Fruit fly (Drosophila melanogaster) whole organism, embryonic: ENCODE results near the gene CG43680.

Experiments
- C15 ChIP-seq: fragments of 200-800 bp; sonication (Bioruptor generic); IDR thresholded peaks from 3 replicates; pipeline ENCODE4 v1.3.6; 2022; ENCODE audit warnings: missing biosample characterization, missing genetic modification characterization
- CG10565 ChIP-seq: fragments of 200-800 bp; sonication (Bioruptor generic); optimal IDR thresholded peaks from 3 replicates; lab custom pipeline; 2016; ENCODE audit warnings: missing biosample characterization, mild to moderate bottlenecking, missing genetic modification characterization
- CG14710 ChIP-seq: fragments of 200-800 bp; sonication (Bioruptor generic); optimal IDR thresholded peaks from 3 replicates; lab custom pipeline; 2019; ENCODE audit warnings: missing biosample characterization, mild to moderate bottlenecking, missing genetic modification characterization, moderate library complexity
- CG9215 ChIP-seq: fragments of 200-800 bp; sonication (Bioruptor generic); IDR thresholded peaks from 2 replicates; pipeline ENCODE4 v1.3.6; 2022; ENCODE audit warnings: missing biosample characterization, missing genetic modification characterization
- CoRest ChIP-seq: fragments of 200-800 bp; sonication (Bioruptor generic); optimal IDR thresholded peaks from 3 replicates; lab custom pipeline; 2018; ENCODE audit warnings: missing biosample characterization, mild to moderate bottlenecking, missing genetic modification characterization, moderate library complexity
- Stat92E ChIP-seq, 3 experiments: fragments of >200 bp in 2 of 3; fragments of 200-800 bp in 1 of 3; sonication (Bioruptor generic) in 1 of 3; optimal IDR thresholded peaks; 2 replicates each; lab custom pipeline; 2017 to 2019; ENCODE audit warnings: missing biosample characterization in 3 of 3, missing genetic modification characterization in 3 of 3, mild to moderate bottlenecking in 1 of 3, moderate library complexity in 1 of 3
- chif ChIP-seq, 2 experiments: fragments of 200-800 bp; sonication (Bioruptor generic); optimal IDR thresholded peaks; 3 replicates each; lab custom pipeline; 2016; ENCODE audit warnings: missing biosample characterization in 2 of 2, missing genetic modification characterization in 2 of 2
- phol ChIP-seq: fragments of 200-800 bp; sonication (Bioruptor generic); optimal IDR thresholded peaks from 3 replicates; lab custom pipeline; 2018; ENCODE audit warnings: missing biosample characterization, mild to moderate bottlenecking, missing genetic modification characterization, moderate library complexity
- psq ChIP-seq: fragments of 200-800 bp; sonication (Bioruptor generic); optimal IDR thresholded peaks from 2 replicates; lab custom pipeline; 2017; ENCODE audit warnings: missing biosample characterization, missing genetic modification characterization
- unpg ChIP-seq: fragments of 200-800 bp; sonication (Bioruptor generic); optimal IDR thresholded peaks from 3 replicates; lab custom pipeline; 2018; ENCODE audit warnings: missing biosample characterization, mild to moderate bottlenecking, missing genetic modification characterization, moderate library complexity

DNA sequence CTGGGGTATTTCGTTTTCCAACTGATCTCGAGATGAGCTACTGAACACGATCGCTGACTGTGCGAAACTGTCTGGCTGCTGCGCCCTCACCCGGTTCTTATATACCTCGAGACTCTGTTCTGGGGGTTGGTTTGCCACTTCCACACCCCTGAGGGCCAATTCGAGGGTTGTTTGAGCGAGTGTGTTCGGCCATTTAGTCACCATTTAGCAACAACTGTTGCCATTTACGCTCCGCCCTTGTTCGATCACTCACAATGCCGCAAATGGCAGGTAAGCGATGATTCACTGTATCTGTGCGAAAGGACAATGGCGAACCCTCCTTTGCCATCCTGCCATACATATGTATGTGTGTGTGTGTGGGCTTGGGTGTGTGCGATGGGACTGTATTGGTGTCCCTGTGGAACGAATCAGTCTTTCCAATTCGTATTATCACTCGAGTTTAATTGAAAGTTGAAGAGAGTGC lies 9.2 kb downstream of the CG43680 start, which contains the start of gene ind:
- TF ChIP-seq CG9215, result no peak
- TF ChIP-seq Stat92E (GFP tag; optimal IDR thresholded peaks at IDR 0.05; lab: Kevin White, UChicago), result no peak
- TF ChIP-seq CG14710 (tag; lab: Kevin White, UChicago), result no peak
- peak; percentile 50 for TF ChIP-seq phol (tag; lab: Kevin White, UChicago)
- no peak for TF ChIP-seq psq (GFP tag; lab: Kevin White, UChicago)
- TF ChIP-seq unpg (GFP tag; lab: Kevin White, UChicago), result no peak
- no peak for TF ChIP-seq C15 (GFP tag; lab: Robert Waterston, UW)
- no peak for TF ChIP-seq CoRest
- TF ChIP-seq CG10565 (GFP tag; lab: Kevin White, UChicago), result no peak
- no peak for TF ChIP-seq chif (GFP tag; optimal IDR thresholded peaks at IDR 0.05; lab: Kevin White, UChicago)
